Comparison of ENCODE assay signal across 7 worm cellular contexts in genomic region chrIII:9825073-9825828, ce11.
TF ChIP-seq lines count a peak whose summit lies in the region.

Gene ZK632.9 (minus strand): TSS chrIII:9825432.

TF ChIP-seq in whole organism, L1 larva, 84 proteins besides CTCF, POLR2A, EP300 and RAD21 (continues in another document):
- TF ChIP-seq nhr-47 (tag; optimal IDR thresholded peaks at IDR 0.05; lab: Kevin White, UChicago) = no peak
- no peak for TF ChIP-seq hlh-4 (tag; optimal IDR thresholded peaks at IDR 0.05; lab: Kevin White, UChicago)
- peak; percentile 30 for TF ChIP-seq F16B12.6 (tag; optimal IDR thresholded peaks at IDR 0.05; lab: Kevin White, UChicago)
- no peak for TF ChIP-seq nhr-28 (tag; optimal IDR thresholded peaks at IDR 0.05; lab: Kevin White, UChicago)
- no peak for TF ChIP-seq dsc-1 (tag; optimal IDR thresholded peaks at IDR 0.05; lab: Kevin White, UChicago)
- TF ChIP-seq nhr-20 (tag; optimal IDR thresholded peaks at IDR 0.05; lab: Kevin White, UChicago) = no peak
- TF ChIP-seq mdl-1 (tag; optimal IDR thresholded peaks at IDR 0.05; lab: Kevin White, UChicago) = no peak
- TF ChIP-seq pag-3 (tag; optimal IDR thresholded peaks at IDR 0.05; lab: Kevin White, UChicago; ENCODE audit: borderline replicate concordance, insufficient read depth) = no peak
- no peak for TF ChIP-seq fkh-8 (tag; optimal IDR thresholded peaks at IDR 0.05; lab: Kevin White, UChicago)
- TF ChIP-seq dpl-1 (GFP tag; optimal IDR thresholded peaks at IDR 0.05; lab: Kevin White, UChicago) = peak; percentile 21 to 33 (median 32)
- peak in 1 of 2 experiments; percentile 9 for TF ChIP-seq lsy-2 (tag; optimal IDR thresholded peaks at IDR 0.05; lab: Kevin White, UChicago)
- TF ChIP-seq lin-39 (tag; optimal IDR thresholded peaks at IDR 0.05; lab: Kevin White, UChicago) = no peak
- TF ChIP-seq lin-14 (GFP tag; optimal IDR thresholded peaks at IDR 0.05; lab: Kevin White, UChicago) = peak; percentile 31

TF ChIP-seq in whole organism, L2 larva, 48 proteins besides CTCF, POLR2A, EP300 and RAD21 (continues in another document):
- TF ChIP-seq lin-39 (tag; optimal IDR thresholded peaks at IDR 0.05; lab: Kevin White, UChicago) = no peak
- peak; percentile 11 for TF ChIP-seq unc-55 (GFP tag; optimal IDR thresholded peaks at IDR 0.05; lab: Kevin White, UChicago)
- TF ChIP-seq skn-1 (tag; optimal IDR thresholded peaks at IDR 0.05; lab: Kevin White, UChicago) = peak; percentile 34
- no peak for TF ChIP-seq unc-62 (GFP tag; optimal IDR thresholded peaks at IDR 0.05; lab: Kevin White, UChicago)
- no peak for TF ChIP-seq mab-5 (tag; optimal IDR thresholded peaks at IDR 0.05; lab: Kevin White, UChicago)
- peak; percentile 32 for TF ChIP-seq nhr-129 (tag; optimal IDR thresholded peaks at IDR 0.05; lab: Kevin White, UChicago)
- TF ChIP-seq lin-13 (GFP tag; optimal IDR thresholded peaks at IDR 0.05; lab: Kevin White, UChicago) = no peak
- no peak for TF ChIP-seq sem-4 (tag; optimal IDR thresholded peaks at IDR 0.05; lab: Kevin White, UChicago)
- no peak for TF ChIP-seq nhr-77 (tag; optimal IDR thresholded peaks at IDR 0.05; lab: Kevin White, UChicago)
- no peak for TF ChIP-seq aly-2 (tag; optimal IDR thresholded peaks at IDR 0.05; lab: Kevin White, UChicago)
- TF ChIP-seq nhr-11 (tag; optimal IDR thresholded peaks at IDR 0.05; lab: Kevin White, UChicago) = no peak
- peak; percentile 7 for TF ChIP-seq nhr-10 (tag; optimal IDR thresholded peaks at IDR 0.05; lab: Kevin White, UChicago)
- no peak for TF ChIP-seq ceh-16 (tag; optimal IDR thresholded peaks at IDR 0.05; lab: Kevin White, UChicago)
- TF ChIP-seq egl-27 (tag; optimal IDR thresholded peaks at IDR 0.05; lab: Kevin White, UChicago) = no peak

TF ChIP-seq in whole organism, L3 larva, 47 proteins besides CTCF, POLR2A, EP300 and RAD21:
- TF ChIP-seq nhr-28 (tag; optimal IDR thresholded peaks at IDR 0.05; lab: Kevin White, UChicago) = no peak
- no peak for TF ChIP-seq nhr-43 (tag; optimal IDR thresholded peaks at IDR 0.05; lab: Kevin White, UChicago; ENCODE audit: poor library complexity, severe bottlenecking)
- no peak for TF ChIP-seq ZK546.5 (tag; optimal IDR thresholded peaks at IDR 0.05; lab: Kevin White, UChicago)
- TF ChIP-seq egl-5 (tag; optimal IDR thresholded peaks at IDR 0.05; lab: Kevin White, UChicago) = no peak
- peak; percentile 57 for TF ChIP-seq ama-1 (optimal IDR thresholded peaks at IDR 0.05; lab: Kevin White, UChicago)
- no peak for TF ChIP-seq elt-3 (tag; optimal IDR thresholded peaks at IDR 0.05; lab: Kevin White, UChicago)
- peak; percentile 21 for TF ChIP-seq nfya-1 (tag; optimal IDR thresholded peaks at IDR 0.05; lab: Kevin White, UChicago; ENCODE audit: insufficient read depth)
- no peak for TF ChIP-seq jun-1 (tag; optimal IDR thresholded peaks at IDR 0.05; lab: Kevin White, UChicago)
- peak; percentile 31 for TF ChIP-seq ceh-28 (tag; optimal IDR thresholded peaks at IDR 0.05; lab: Kevin White, UChicago)
- TF ChIP-seq hmg-11 (tag; optimal IDR thresholded peaks at IDR 0.05; lab: Kevin White, UChicago) = no peak
- no peak for TF ChIP-seq ceh-16 (tag; optimal IDR thresholded peaks at IDR 0.05; lab: Kevin White, UChicago)
- peak; percentile 28 for TF ChIP-seq elt-2 (tag; optimal IDR thresholded peaks at IDR 0.05; lab: Kevin White, UChicago)
- TF ChIP-seq ztf-4 (tag; optimal IDR thresholded peaks at IDR 0.05; lab: Kevin White, UChicago) = peak; percentile 13

TF ChIP-seq in whole organism, L4 larva, 104 proteins besides CTCF, POLR2A, EP300 and RAD21 (continues in another document):
- TF ChIP-seq mes-2 (tag; optimal IDR thresholded peaks at IDR 0.05; lab: Kevin White, UChicago; ENCODE audit: poor library complexity, severe bottlenecking) (peak; percentile 33), unc-62 (GFP tag; optimal IDR thresholded peaks at IDR 0.05 in 1 of 2; lab: Kevin White, UChicago) (peak in 1 of 2 experiments; percentile 56), unc-62 (tag; optimal IDR thresholded peaks at IDR 0.05; lab: Kevin White, UChicago) (no peak), egl-43 (GFP tag; IDR thresholded peaks at IDR 0.05; lab: Robert Waterston, UW) (peak; percentile 54), Y105C5A.15 (GFP tag; IDR thresholded peaks at IDR 0.05; lab: Robert Waterston, UW) (0 out of 2 replicates have a peak, but pooled peaks have one; percentile 25), nhr-28 (tag; optimal IDR thresholded peaks at IDR 0.05; lab: Kevin White, UChicago) (peak; percentile 63), dpl-1 (GFP tag; optimal IDR thresholded peaks at IDR 0.05; lab: Kevin White, UChicago) (peak; percentile 10), F26F4.8 (GFP tag; conservative IDR thresholded peaks at IDR 0.05; lab: Robert Waterston, UW) (no peak), set-16 (GFP tag; IDR thresholded peaks at IDR 0.05; lab: Robert Waterston, UW) (0 out of 2 replicates have a peak, but pooled peaks have one; percentile 16), mxl-2 (GFP tag; conservative IDR thresholded peaks at IDR 0.05; lab: Robert Waterston, UW) (no peak), cey-2 (tag; optimal IDR thresholded peaks at IDR 0.05; lab: Kevin White, UChicago; ENCODE audit: borderline replicate concordance, insufficient read depth) (no peak), T26A8.4 (GFP tag; IDR thresholded peaks at IDR 0.05; lab: Robert Waterston, UW) (peak; percentile 41; the same call in 1 of the 2 replicates)

TF ChIP-seq in whole organism, late embryonic, 69 proteins besides CTCF, POLR2A, EP300 and RAD21:
- TF ChIP-seq sox-2 (GFP tag; IDR thresholded peaks at IDR 0.05; lab: Robert Waterston, UW) (no peak), tbx-2 (tag; optimal IDR thresholded peaks at IDR 0.05; lab: Kevin White, UChicago) (peak; percentile 14)

TF ChIP-seq in whole organism, midembryonic, 9 proteins besides CTCF, POLR2A, EP300 and RAD21:
- TF ChIP-seq ztf-29 (GFP tag; IDR thresholded peaks at IDR 0.05; lab: Robert Waterston, UW) = 0 out of 2 replicates have a peak, but pooled peaks have one; percentile 38
- no peak for TF ChIP-seq ref-1 (GFP tag; conservative IDR thresholded peaks at IDR 0.05; lab: Robert Waterston, UW)
- no peak for TF ChIP-seq tab-1 (GFP tag; IDR thresholded peaks at IDR 0.05; lab: Robert Waterston, UW)
- no peak for TF ChIP-seq ztf-23 (GFP tag; IDR thresholded peaks at IDR 0.05; lab: Robert Waterston, UW)

TF ChIP-seq in whole organism, young adult, 124 proteins besides CTCF, POLR2A, EP300 and RAD21:
- TF ChIP-seq nhr-80 (tag; optimal IDR thresholded peaks at IDR 0.05; lab: Kevin White, UChicago) = peak; percentile 60
- peak; percentile 14 for TF ChIP-seq tbp1 (GFP tag; optimal IDR thresholded peaks at IDR 0.05; lab: Kevin White, UChicago)
- 0 out of 2 replicates have a peak, but pooled peaks have one; percentile 24 for TF ChIP-seq D2030.7 (GFP tag; IDR thresholded peaks at IDR 0.05; lab: Robert Waterston, UW)
- peak; percentile 74 for TF ChIP-seq efl-1 (GFP tag; optimal IDR thresholded peaks at IDR 0.05; lab: Kevin White, UChicago)
- peak; percentile 26 for TF ChIP-seq snpc-3.4 (tag; optimal IDR thresholded peaks at IDR 0.05; lab: Kevin White, UChicago)
- peak; percentile 27 for TF ChIP-seq hmg-1.2 (GFP tag; IDR thresholded peaks at IDR 0.05; lab: Robert Waterston, UW)
- TF ChIP-seq pha-4 (tag; optimal IDR thresholded peaks at IDR 0.05; lab: Kevin White, UChicago) = peak; percentile 23
- TF ChIP-seq ama-1 (optimal IDR thresholded peaks at IDR 0.05; lab: Kevin White, UChicago) = peak; percentile 70
- no peak for TF ChIP-seq ama-1 (GFP tag; optimal IDR thresholded peaks at IDR 0.05; lab: Kevin White, UChicago)
- peak; percentile 79 for TF ChIP-seq madf-6 (GFP tag; IDR thresholded peaks at IDR 0.05; lab: Robert Waterston, UW)
- no peak for TF ChIP-seq lag-1 (GFP tag; IDR thresholded peaks at IDR 0.05; lab: Robert Waterston, UW)
- TF ChIP-seq let-607 (tag; optimal IDR thresholded peaks at IDR 0.05; lab: Kevin White, UChicago) = peak in 1 of 2 experiments; percentile 30
- 0 out of 2 replicates have a peak, but pooled peaks have one; percentile 10 for TF ChIP-seq ceh-91 (GFP tag; IDR thresholded peaks at IDR 0.05; lab: Robert Waterston, UW)
- no peak for TF ChIP-seq repo-1 (tag; optimal IDR thresholded peaks at IDR 0.05; lab: Kevin White, UChicago)
- peak; percentile 13; the same call in 1 of the 2 replicates for TF ChIP-seq F33H1.4 (GFP tag; IDR thresholded peaks at IDR 0.05; lab: Robert Waterston, UW)
- no peak for TF ChIP-seq ceh-40 (GFP tag; IDR thresholded peaks at IDR 0.05; lab: Robert Waterston, UW)
- TF ChIP-seq madf-3 (GFP tag; IDR thresholded peaks at IDR 0.05; lab: Robert Waterston, UW) = peak; percentile 65; the same call in 1 of the 2 replicates
- no peak for TF ChIP-seq snpc-4 (GFP tag; optimal IDR thresholded peaks at IDR 0.05; lab: Kevin White, UChicago)
- TF ChIP-seq snpc-4 (tag; optimal IDR thresholded peaks at IDR 0.05; lab: Kevin White, UChicago) = no peak
- TF ChIP-seq T07F8.4 (tag; optimal IDR thresholded peaks at IDR 0.05; lab: Kevin White, UChicago) = no peak
- peak; percentile 38; the same call in 1 of the 2 replicates for TF ChIP-seq madf-8 (GFP tag; conservative IDR thresholded peaks at IDR 0.05; lab: Robert Waterston, UW)
- TF ChIP-seq xnd-1 (tag; optimal IDR thresholded peaks at IDR 0.05; lab: Kevin White, UChicago) = peak; percentile 34
- TF ChIP-seq zfh-2 (GFP tag; conservative IDR thresholded peaks at IDR 0.05; lab: Robert Waterston, UW) = peak; percentile 75
- peak; percentile 58 for TF ChIP-seq tbx-9 (tag; optimal IDR thresholded peaks at IDR 0.05; lab: Kevin White, UChicago; ENCODE audit: borderline replicate concordance)
- no peak for TF ChIP-seq mel-28 (tag; optimal IDR thresholded peaks at IDR 0.05; lab: Kevin White, UChicago; ENCODE audit: borderline replicate concordance)
- 0 out of 2 replicates have a peak, but pooled peaks have one; percentile 6 for TF ChIP-seq B0019.2 (GFP tag; conservative IDR thresholded peaks at IDR 0.05; lab: Robert Waterston, UW)
- TF ChIP-seq dox-1 (GFP tag; IDR thresholded peaks at IDR 0.05; lab: Robert Waterston, UW) = peak; percentile 31
- TF ChIP-seq Y79H2A.3 (GFP tag; conservative IDR thresholded peaks at IDR 0.05; lab: Robert Waterston, UW) = 0 out of 2 replicates have a peak, but pooled peaks have one; percentile 10
TF ChIP-seq in whole organism, young adult: peak in this region for 20.
